Fruit fly (Drosophila melanogaster): ENCODE measurements around the gene Prosbeta6.
A peak's percentile ranks its signal among the peaks of the same experiment; 100 is the strongest.

Gene Prosbeta6

dm6 chr3L:16610201-16610600 lies at the start of gene Prosbeta6:
Prosbeta6 (minus strand) TSS chr3L:16610418.
- TF ChIP-seq CTCF (optimal IDR thresholded peaks at IDR 0.05) (peak in 1 of 2 experiments; percentile 5), CG8478 (optimal IDR thresholded peaks at IDR 0.05) (no peak)

- no peak for TF ChIP-seq CTCF (optimal IDR thresholded peaks at IDR 0.05)
- TF ChIP-seq CG8478 (optimal IDR thresholded peaks at IDR 0.05): no peak
Observed at dm6 chr3L:16659099-16659498, 48.9 kb upstream of the Prosbeta6 start.

- TF ChIP-seq CTCF (optimal IDR thresholded peaks at IDR 0.05) (no peak), CG8478 (optimal IDR thresholded peaks at IDR 0.05) (no peak)
Observed at dm6 chr3L:16657014-16657413, 46.8 kb upstream of the Prosbeta6 start.

dm6 chr3L:16653679-16654078 lies 43.5 kb upstream of the Prosbeta6 start:
- no peak for TF ChIP-seq CTCF (optimal IDR thresholded peaks at IDR 0.05)
- no peak for TF ChIP-seq CG8478 (optimal IDR thresholded peaks at IDR 0.05)

dm6 chr3L:16652531-16652930 lies 42.3 kb upstream of the Prosbeta6 start:
- no peak for TF ChIP-seq CTCF (optimal IDR thresholded peaks at IDR 0.05)
- no peak for TF ChIP-seq CG8478 (optimal IDR thresholded peaks at IDR 0.05)

- no peak for TF ChIP-seq CG8478 (optimal IDR thresholded peaks at IDR 0.05)
- no peak for TF ChIP-seq CTCF (optimal IDR thresholded peaks at IDR 0.05)
Observed at dm6 chr3L:16651127-16651526, 40.9 kb upstream of the Prosbeta6 start.

dm6 chr3L:16650078-16650477 lies 39.9 kb upstream of the Prosbeta6 start:
- no peak for TF ChIP-seq CG8478 (optimal IDR thresholded peaks at IDR 0.05)
- no peak for TF ChIP-seq CTCF (optimal IDR thresholded peaks at IDR 0.05)

- peak; percentile 76 to 78 for TF ChIP-seq CTCF (optimal IDR thresholded peaks at IDR 0.05)
- TF ChIP-seq CG8478 (optimal IDR thresholded peaks at IDR 0.05): no peak
Observed at dm6 chr3L:16647578-16648113, 37.4 kb upstream of the Prosbeta6 start, which contains the start of gene Abl. Abl (minus strand) TSS chr3L:16647882.

- TF ChIP-seq CG8478 (optimal IDR thresholded peaks at IDR 0.05) (no peak), CTCF (optimal IDR thresholded peaks at IDR 0.05) (no peak)
Observed at dm6 chr3L:16646865-16647459, 36.7 kb upstream of the Prosbeta6 start.

- no peak for TF ChIP-seq CTCF (optimal IDR thresholded peaks at IDR 0.05)
Observed at dm6 chr3L:16645323-16645982, 35.2 kb upstream of the Prosbeta6 start.

- no peak for TF ChIP-seq CTCF (optimal IDR thresholded peaks at IDR 0.05)
- TF ChIP-seq CG8478 (optimal IDR thresholded peaks at IDR 0.05): no peak
Observed at dm6 chr3L:16644505-16644904, 34.3 kb upstream of the Prosbeta6 start.

dm6 chr3L:16642954-16643353 lies 32.7 kb upstream of the Prosbeta6 start:
- TF ChIP-seq CG8478 (optimal IDR thresholded peaks at IDR 0.05): no peak
- no peak for TF ChIP-seq CTCF (optimal IDR thresholded peaks at IDR 0.05)

- TF ChIP-seq CTCF (optimal IDR thresholded peaks at IDR 0.05) (no peak), CG8478 (optimal IDR thresholded peaks at IDR 0.05) (no peak)
Observed at dm6 chr3L:16642088-16642507, 31.9 kb upstream of the Prosbeta6 start.

- no peak for TF ChIP-seq CTCF (optimal IDR thresholded peaks at IDR 0.05)
- TF ChIP-seq CG8478 (optimal IDR thresholded peaks at IDR 0.05): no peak
Observed at dm6 chr3L:16641094-16641493, 30.9 kb upstream of the Prosbeta6 start.

- TF ChIP-seq CTCF (optimal IDR thresholded peaks at IDR 0.05) (no peak), CG8478 (optimal IDR thresholded peaks at IDR 0.05) (no peak)
Observed at dm6 chr3L:16640509-16641068, 30.4 kb upstream of the Prosbeta6 start.
